Worm (Caenorhabditis elegans) whole organism, young adult: ENCODE measurements around the gene saps-1.

Source experiments
- B0336.3 ChIP-seq: fragments of 200-800 bp; sonication (Bioruptor generic); IDR thresholded peaks from 2 replicates; pipeline ENCODE4 v1.3.6; 2022; ENCODE audit warnings: missing genetic modification characterization, missing compliant biosample characterization
- D2030.7 ChIP-seq: fragments of 200-800 bp; sonication (Bioruptor generic); IDR thresholded peaks from 2 replicates; pipeline ENCODE4 v1.3.6; 2022; ENCODE audit warnings: missing genetic modification reagents, missing genetic modification characterization, missing compliant biosample characterization
- F33H1.4 ChIP-seq: fragments of 200-800 bp; sonication (Bioruptor generic); IDR thresholded peaks from 2 replicates; pipeline ENCODE4 v1.3.6; 2022; ENCODE audit warnings: missing genetic modification reagents, missing genetic modification characterization, missing compliant biosample characterization
- F52B5.7 ChIP-seq: sonication (generic microtip); optimal IDR thresholded peaks from 2 replicates; lab custom pipeline; 2016; ENCODE audit warnings: mild to moderate bottlenecking, missing genetic modification characterization, missing compliant biosample characterization
- T26A5.8 ChIP-seq: sonication (generic microtip); optimal IDR thresholded peaks from 2 replicates; lab custom pipeline; 2016; ENCODE audit warnings: missing genetic modification characterization, missing compliant biosample characterization
- Y56A3A.18 ChIP-seq: fragments of 200-800 bp; sonication (Bioruptor generic); IDR thresholded peaks from 2 replicates; pipeline ENCODE4 v1.3.6; 2022; ENCODE audit warnings: missing genetic modification reagents, missing genetic modification characterization, missing compliant biosample characterization
- ZK185.1 ChIP-seq: sonication (generic microtip); optimal IDR thresholded peaks from 2 replicates; lab custom pipeline; 2016; ENCODE audit warnings: mild to moderate bottlenecking, missing genetic modification characterization, missing compliant biosample characterization; ENCODE audit not compliant: poor library complexity, severe bottlenecking
- athp-1 ChIP-seq: sonication (generic microtip); optimal IDR thresholded peaks from 2 replicates; lab custom pipeline; 2017; ENCODE audit warnings: mild to moderate bottlenecking, missing genetic modification characterization, missing compliant biosample characterization
- attf-5 ChIP-seq: fragments of 200-800 bp; sonication (Bioruptor generic); optimal IDR thresholded peaks from 2 replicates; lab custom pipeline; 2018; ENCODE audit warnings: mild to moderate bottlenecking, missing genetic modification characterization, missing compliant biosample characterization
- cebp-1 ChIP-seq, 2 experiments: fragments of 200-800 bp in 1 of 2; sonication (Bioruptor generic) in 1 of 2; sonication (generic microtip) in 1 of 2; IDR thresholded peaks in 1 of 2; optimal IDR thresholded peaks in 1 of 2; 2 replicates each; pipeline versions ENCODE4 v1.3.6 to Lab custom; 2017 to 2022; ENCODE audit warnings: missing compliant biosample characterization in 2 of 2, missing genetic modification characterization in 2 of 2, mild to moderate bottlenecking in 1 of 2, missing genetic modification reagents in 1 of 2, moderate library complexity in 1 of 2
- ceh-100 ChIP-seq: fragments of 200-800 bp; sonication (Bioruptor generic); IDR thresholded peaks from 2 replicates; pipeline ENCODE4 v1.3.6; 2022; ENCODE audit warnings: missing genetic modification reagents, missing genetic modification characterization, missing compliant biosample characterization
- ceh-27 ChIP-seq: fragments of 200-800 bp; sonication (Bioruptor generic); optimal IDR thresholded peaks from 2 replicates; lab custom pipeline; 2018; ENCODE audit warnings: mild to moderate bottlenecking, missing genetic modification characterization, moderate library complexity, missing compliant biosample characterization
- ceh-58 ChIP-seq: fragments of 200-800 bp; sonication (Bioruptor generic); IDR thresholded peaks from 2 replicates; pipeline ENCODE4 v1.3.6; 2022; ENCODE audit warnings: missing genetic modification characterization, missing compliant biosample characterization
- ceh-91 ChIP-seq: fragments of 200-800 bp; sonication (Bioruptor generic); IDR thresholded peaks from 2 replicates; pipeline ENCODE4 v1.3.6; 2022; ENCODE audit warnings: missing genetic modification reagents, missing genetic modification characterization, missing compliant biosample characterization
- dpl-1 ChIP-seq: fragments of 150-350 bp; optimal IDR thresholded peaks from 2 replicates; lab custom pipeline; 2014; ENCODE audit warnings: missing biosample characterization, missing genetic modification reagents, missing genetic modification characterization
- efl-1 ChIP-seq: fragments of 150-350 bp; optimal IDR thresholded peaks from 2 replicates; lab custom pipeline; 2014; ENCODE audit warnings: missing biosample characterization, missing genetic modification reagents, missing genetic modification characterization
- egl-44 ChIP-seq: fragments of 200-800 bp; sonication (Bioruptor generic); IDR thresholded peaks from 2 replicates; pipeline ENCODE4 v1.3.6; 2022; ENCODE audit warnings: missing genetic modification reagents, missing genetic modification characterization, missing compliant biosample characterization
- hmg-1.2 ChIP-seq: fragments of 200-800 bp; sonication (Bioruptor generic); IDR thresholded peaks from 2 replicates; pipeline ENCODE4 v1.3.6; 2022; ENCODE audit warnings: missing genetic modification reagents, missing genetic modification characterization, missing compliant biosample characterization
- hmg-20 ChIP-seq: fragments of 200-800 bp; sonication (Bioruptor generic); IDR thresholded peaks from 2 replicates; pipeline ENCODE4 v1.3.6; 2022; ENCODE audit warnings: missing genetic modification reagents, missing genetic modification characterization, missing compliant biosample characterization
- hsf-1 ChIP-seq: fragments of 200-800 bp; sonication (Bioruptor generic); IDR thresholded peaks from 2 replicates; pipeline ENCODE4 v1.3.6; 2022; ENCODE audit warnings: missing genetic modification reagents, missing genetic modification characterization, missing compliant biosample characterization
- let-607 ChIP-seq, 2 experiments: fragments of 200-800 bp in 1 of 2; sonication (Bioruptor generic) in 1 of 2; sonication (generic microtip) in 1 of 2; optimal IDR thresholded peaks; 2 replicates each; lab custom pipeline; 2016 to 2018; ENCODE audit warnings: mild to moderate bottlenecking in 2 of 2, missing compliant biosample characterization in 2 of 2, missing genetic modification characterization in 2 of 2, moderate library complexity in 2 of 2, missing genotype in 1 of 2
- lin-26 ChIP-seq: fragments of 200-800 bp; sonication (Bioruptor generic); IDR thresholded peaks from 2 replicates; pipeline ENCODE4 v1.3.6; 2022; ENCODE audit warnings: missing genetic modification reagents, missing genetic modification characterization, missing compliant biosample characterization
- lin-35 ChIP-seq, 3 experiments: fragments of 150-350 bp in 2 of 3; sonication (generic microtip) in 1 of 3; optimal IDR thresholded peaks; 2 replicates each; lab custom pipeline; 2014 to 2018; ENCODE audit warnings: missing biosample characterization in 3 of 3, missing genetic modification characterization in 3 of 3, missing genetic modification reagents in 3 of 3
- lsl-1 ChIP-seq: fragments of 200-800 bp; sonication (Bioruptor generic); optimal IDR thresholded peaks from 2 replicates; lab custom pipeline; 2018; ENCODE audit warnings: mild to moderate bottlenecking, missing genetic modification characterization, moderate library complexity, missing compliant biosample characterization
- madf-3 ChIP-seq: fragments of 200-800 bp; sonication (Bioruptor generic); IDR thresholded peaks from 2 replicates; pipeline ENCODE4 v1.3.6; 2022; ENCODE audit warnings: missing genetic modification reagents, missing genetic modification characterization, missing compliant biosample characterization
- madf-6 ChIP-seq: fragments of 200-800 bp; sonication (Bioruptor generic); IDR thresholded peaks from 2 replicates; pipeline ENCODE4 v1.3.6; 2022; ENCODE audit warnings: missing genetic modification reagents, missing genetic modification characterization, missing compliant biosample characterization
- mcd-1 ChIP-seq: fragments of 200-800 bp; sonication (Bioruptor generic); IDR thresholded peaks from 2 replicates; pipeline ENCODE4 v1.3.6; 2022; ENCODE audit warnings: missing genetic modification reagents, missing genetic modification characterization, missing compliant biosample characterization
- mes-4 ChIP-seq: sonication (generic microtip); optimal IDR thresholded peaks from 2 replicates; lab custom pipeline; 2016; ENCODE audit warnings: missing genotype, missing genetic modification characterization, missing compliant biosample characterization
- mxl-1 ChIP-seq: sonication (generic microtip); optimal IDR thresholded peaks from 2 replicates; lab custom pipeline; 2016; ENCODE audit warnings: missing genetic modification characterization, missing compliant biosample characterization
- nfya-1 ChIP-seq: sonication (generic microtip); optimal IDR thresholded peaks from 2 replicates; lab custom pipeline; 2017; ENCODE audit warnings: antibody characterized with exemption, missing compliant biosample characterization, missing genetic modification characterization, borderline replicate concordance; ENCODE audit not compliant: insufficient read depth
- nhr-80 ChIP-seq: sonication (generic microtip); optimal IDR thresholded peaks from 2 replicates; lab custom pipeline; 2016; ENCODE audit warnings: missing genetic modification characterization, missing compliant biosample characterization
- nhr-90 ChIP-seq: sonication (generic microtip); optimal IDR thresholded peaks from 2 replicates; lab custom pipeline; 2016; ENCODE audit warnings: missing genotype, mild to moderate bottlenecking, missing genetic modification characterization, missing compliant biosample characterization
- pbrm-1 ChIP-seq: fragments of 200-800 bp; sonication (Bioruptor generic); IDR thresholded peaks from 2 replicates; pipeline ENCODE4 v1.3.6; 2022; ENCODE audit warnings: missing genetic modification reagents, missing genetic modification characterization, missing compliant biosample characterization
- pha-4 ChIP-seq: fragments of 150-350 bp; sonication (generic microtip); optimal IDR thresholded peaks from 2 replicates; lab custom pipeline; 2014; ENCODE audit warnings: missing biosample characterization, missing genetic modification reagents, missing genetic modification characterization
- rec-8 ChIP-seq, 2 experiments: sonication (generic microtip); optimal IDR thresholded peaks; 2 replicates each; lab custom pipeline; 2016; ENCODE audit warnings: mild to moderate bottlenecking in 2 of 2, missing genetic modification characterization in 2 of 2, missing genetic modification reagents in 2 of 2, missing genotype in 2 of 2, missing biosample characterization in 1 of 2, missing compliant biosample characterization in 1 of 2, moderate library complexity in 1 of 2
- rpc-1 ChIP-seq, 2 experiments: fragments of 150-350 bp in 1 of 2; sonication (generic microtip) in 1 of 2; optimal IDR thresholded peaks; 2 replicates each; lab custom pipeline; 2014 to 2018; ENCODE audit warnings: missing biosample characterization in 1 of 2, missing genetic modification characterization in 1 of 2, missing genetic modification reagents in 1 of 2, missing genotype in 1 of 2
- snpc-1.1 ChIP-seq: sonication (generic microtip); optimal IDR thresholded peaks from 2 replicates; lab custom pipeline; 2017; ENCODE audit warnings: missing genetic modification characterization, mild to moderate bottlenecking, missing compliant biosample characterization, antibody characterized with exemption, moderate library complexity, missing genotype, missing genetic modification reagents; ENCODE audit not compliant: insufficient read depth
- snpc-1.3 ChIP-seq: sonication (generic microtip); optimal IDR thresholded peaks from 2 replicates; lab custom pipeline; 2017; ENCODE audit warnings: missing genetic modification characterization, mild to moderate bottlenecking, missing compliant biosample characterization, antibody characterized with exemption, moderate library complexity, missing genotype, missing genetic modification reagents; ENCODE audit not compliant: insufficient read depth
- snpc-4 ChIP-seq, 5 experiments: fragments of 150-350 bp in 1 of 5; sonication (generic microtip) in 4 of 5; optimal IDR thresholded peaks; 2 replicates each; lab custom pipeline; 2014 to 2018; ENCODE audit warnings: missing genetic modification characterization in 5 of 5, missing biosample characterization in 3 of 5, antibody characterized with exemption in 2 of 5, mild to moderate bottlenecking in 2 of 5, missing compliant biosample characterization in 2 of 5, missing genotype in 2 of 5, moderate library complexity in 2 of 5, missing genetic modification reagents in 1 of 5
- tbp1 ChIP-seq: fragments of 200-800 bp; sonication (Bioruptor generic); optimal IDR thresholded peaks from 2 replicates; lab custom pipeline; 2018; ENCODE audit warnings: mild to moderate bottlenecking, missing genetic modification characterization, missing compliant biosample characterization
- zfh-2 ChIP-seq: fragments of 200-800 bp; sonication (Bioruptor generic); conservative IDR thresholded peaks from 2 replicates; pipeline ENCODE4 v1.3.6; 2022; ENCODE audit warnings: missing genetic modification reagents, missing genetic modification characterization, missing compliant biosample characterization
- ztf-25 ChIP-seq: fragments of 200-800 bp; sonication (Bioruptor generic); IDR thresholded peaks from 2 replicates; pipeline ENCODE4 v1.3.6; 2022; ENCODE audit warnings: missing genetic modification reagents, missing genetic modification characterization, missing compliant biosample characterization
- ztf-3 ChIP-seq: fragments of 200-800 bp; sonication (Bioruptor generic); optimal IDR thresholded peaks from 2 replicates; lab custom pipeline; 2018; ENCODE audit warnings: mild to moderate bottlenecking, missing genetic modification characterization, missing compliant biosample characterization

Gene saps-1

DNA sequence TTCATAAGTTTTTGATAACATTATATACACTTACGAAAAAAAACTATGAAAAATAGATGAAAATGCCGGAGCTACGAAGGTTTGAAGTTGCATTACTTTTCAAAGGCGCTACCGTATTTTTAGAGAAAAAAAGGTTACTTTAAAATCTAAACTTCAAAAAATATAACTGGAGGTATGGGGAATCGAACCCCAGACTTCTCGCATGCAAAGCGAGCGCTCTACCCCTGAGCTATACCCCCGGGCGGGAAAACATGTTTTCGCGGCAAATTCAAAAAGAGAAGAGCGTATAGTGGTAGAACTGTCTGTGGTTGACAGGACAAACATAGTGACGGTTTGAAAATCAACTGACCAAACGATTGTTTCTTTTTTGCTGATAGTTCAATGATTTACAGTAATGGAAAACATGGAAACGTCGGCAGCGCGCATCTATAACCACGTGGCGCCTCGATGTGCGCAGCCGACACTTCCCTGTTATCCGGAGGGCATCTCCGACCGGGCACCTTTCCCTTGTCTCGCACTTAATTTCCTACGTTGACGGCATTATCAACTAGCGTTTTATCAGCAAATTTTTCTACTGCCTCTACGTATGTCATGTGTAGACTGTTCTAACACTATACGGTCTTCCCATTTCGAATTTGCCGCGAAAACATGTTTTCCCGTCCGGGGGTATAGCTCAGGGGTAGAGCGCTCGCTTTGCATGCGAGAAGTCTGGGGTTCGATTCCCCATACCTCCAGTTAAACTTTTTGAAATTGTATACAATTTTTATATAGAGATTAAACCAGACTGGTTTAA, 36.6 kb downstream of the saps-1 start:
- TF ChIP-seq Y56A3A.18 (GFP tag; lab: Robert Waterston, UW) (no peak), let-607 (tag; optimal IDR thresholded peaks at IDR 0.05; lab: Kevin White, UChicago) (peak in 1 of 2 experiments; percentile 33), attf-5 (GFP tag; lab: Kevin White, UChicago) (peak; percentile 9), snpc-4 (GFP tag; optimal IDR thresholded peaks at IDR 0.05; lab: Kevin White, UChicago) (no peak), snpc-4 (tag; optimal IDR thresholded peaks at IDR 0.05; lab: Kevin White, UChicago) (peak; percentile 65 to 94 (median 93)), hsf-1 (GFP tag; lab: Robert Waterston, UW) (no peak), hmg-20 (GFP tag; lab: Robert Waterston, UW) (0 out of 2 replicates have a peak, but pooled peaks have one; percentile 54), mcd-1 (GFP tag; lab: Robert Waterston, UW) (peak; percentile 32; the same call in 1 of the 2 replicates), ceh-27 (GFP tag; lab: Kevin White, UChicago) (no peak), pbrm-1 (GFP tag; lab: Robert Waterston, UW) (0 out of 2 replicates have a peak, but pooled peaks have one; percentile 28), egl-44 (GFP tag; lab: Robert Waterston, UW) (peak; percentile 68; the same call in 1 of the 2 replicates), D2030.7 (0 out of 2 replicates have a peak, but pooled peaks have one; percentile 8), snpc-1.3 (tag; lab: Kevin White, UChicago) (peak; percentile 61), nfya-1 (tag; lab: Kevin White, UChicago) (no peak), madf-3 (GFP tag; lab: Robert Waterston, UW) (no peak), ceh-91 (GFP tag; lab: Robert Waterston, UW) (no peak), ztf-25 (GFP tag; lab: Robert Waterston, UW) (peak; percentile 62; the same call in 1 of the 2 replicates), dpl-1 (GFP tag; lab: Kevin White, UChicago) (no peak), hmg-1.2 (peak; percentile 22), lin-35 (GFP tag; optimal IDR thresholded peaks at IDR 0.05; lab: Kevin White, UChicago) (no peak), T26A5.8 (tag; lab: Kevin White, UChicago) (no peak), cebp-1 (GFP tag; IDR thresholded peaks at IDR 0.05; lab: Robert Waterston, UW) (no peak), cebp-1 (tag; optimal IDR thresholded peaks at IDR 0.05; lab: Kevin White, UChicago) (no peak), snpc-1.1 (tag; lab: Kevin White, UChicago) (peak; percentile 84), ZK185.1 (tag; lab: Kevin White, UChicago) (peak; percentile 57), lin-26 (GFP tag; lab: Robert Waterston, UW) (peak; percentile 84), mxl-1 (tag; lab: Kevin White, UChicago) (no peak), ceh-100 (GFP tag; lab: Robert Waterston, UW) (peak; percentile 53; the same call in 1 of the 2 replicates), madf-6 (peak; percentile 72), nhr-80 (tag; lab: Kevin White, UChicago) (peak; percentile 48), rec-8 (tag; optimal IDR thresholded peaks at IDR 0.05; lab: Kevin White, UChicago) (no peak), mes-4 (tag; lab: Kevin White, UChicago) (no peak), F52B5.7 (tag; lab: Kevin White, UChicago) (no peak), tbp1 (peak; percentile 85), zfh-2 (GFP tag; lab: Robert Waterston, UW) (peak; percentile 37; the same call in 1 of the 2 replicates), lsl-1 (GFP tag; lab: Kevin White, UChicago) (peak; percentile 17), rpc-1 (optimal IDR thresholded peaks at IDR 0.05; lab: Kevin White, UChicago) (peak; percentile 60), rpc-1 (tag; optimal IDR thresholded peaks at IDR 0.05; lab: Kevin White, UChicago) (peak; percentile 73), B0336.3 (GFP tag; lab: Robert Waterston, UW) (peak; percentile 44; the same call in 1 of the 2 replicates), pha-4 (tag; lab: Kevin White, UChicago) (no peak), nhr-90 (tag; lab: Kevin White, UChicago) (peak; percentile 11), efl-1 (GFP tag; lab: Kevin White, UChicago) (peak; percentile 54), F33H1.4 (GFP tag; lab: Robert Waterston, UW) (0 out of 2 replicates have a peak, but pooled peaks have one; percentile 25), ceh-58 (no peak), ztf-3 (no peak), athp-1 (tag; lab: Kevin White, UChicago) (no peak)
